Worm (Caenorhabditis elegans) whole organism, L3 larva: ENCODE results near the gene C30G7.2.

ENCODE experiments used
- R02D3.7 ChIP-seq: fragments of 150-350 bp; optimal IDR thresholded peaks from 2 replicates; lab custom pipeline; 2014; ENCODE audit warnings: missing biosample characterization, missing genetic modification characterization
- aly-2 ChIP-seq: fragments of 150-350 bp; optimal IDR thresholded peaks from 2 replicates; lab custom pipeline; 2014; ENCODE audit warnings: missing biosample characterization, missing genetic modification characterization
- ceh-28 ChIP-seq: fragments of 150-350 bp; optimal IDR thresholded peaks from 2 replicates; lab custom pipeline; 2014; ENCODE audit warnings: missing biosample characterization, missing genetic modification reagents, missing genetic modification characterization
- ceh-82 ChIP-seq: fragments of 150-350 bp; optimal IDR thresholded peaks from 2 replicates; lab custom pipeline; 2014; ENCODE audit warnings: missing biosample characterization, missing genetic modification characterization
- elt-3 ChIP-seq, 3 experiments: fragments of 150-350 bp in 1 of 3; sonication (generic microtip) in 2 of 3; optimal IDR thresholded peaks; 2 replicates in 2 of 3; 4 replicates in 1 of 3; lab custom pipeline; 2014 to 2017; ENCODE audit warnings: missing biosample characterization in 3 of 3, missing genetic modification characterization in 3 of 3
- eor-1 ChIP-seq, 2 experiments: fragments of 150-350 bp; optimal IDR thresholded peaks; 2 replicates each; lab custom pipeline; 2014 to 2018; ENCODE audit warnings: missing biosample characterization in 2 of 2, missing genetic modification characterization in 2 of 2
- fkh-10 ChIP-seq: sonication (generic microtip); optimal IDR thresholded peaks from 2 replicates; lab custom pipeline; 2017; ENCODE audit warnings: missing biosample characterization, missing genetic modification reagents, missing genetic modification characterization
- fkh-2 ChIP-seq: fragments of 150-350 bp; optimal IDR thresholded peaks from 2 replicates; lab custom pipeline; 2014; ENCODE audit warnings: missing biosample characterization, missing genetic modification reagents, missing genetic modification characterization
- fos-1 ChIP-seq: fragments of 150-350 bp; optimal IDR thresholded peaks from 2 replicates; lab custom pipeline; 2014; ENCODE audit warnings: missing biosample characterization, missing genetic modification characterization
- hmg-11 ChIP-seq: sonication (generic microtip); optimal IDR thresholded peaks from 2 replicates; lab custom pipeline; 2016; ENCODE audit warnings: missing genetic modification characterization, missing compliant biosample characterization
- jun-1 ChIP-seq: fragments of 150-350 bp; optimal IDR thresholded peaks from 2 replicates; lab custom pipeline; 2014; ENCODE audit warnings: missing biosample characterization, missing genetic modification reagents, missing genetic modification characterization
- lin-15B ChIP-seq: fragments of 150-350 bp; optimal IDR thresholded peaks from 2 replicates; lab custom pipeline; 2014; ENCODE audit warnings: missing biosample characterization, missing genetic modification characterization
- lin-39 ChIP-seq: fragments of 150-350 bp; optimal IDR thresholded peaks from 2 replicates; lab custom pipeline; 2018; ENCODE audit warnings: missing biosample characterization, missing genetic modification reagents, missing genetic modification characterization
- lsy-12 ChIP-seq: sonication (generic microtip); optimal IDR thresholded peaks from 2 replicates; lab custom pipeline; 2016; ENCODE audit warnings: mild to moderate bottlenecking, missing genetic modification characterization, missing compliant biosample characterization
- mml-1 ChIP-seq: fragments of 150-350 bp; sonication (generic microtip); optimal IDR thresholded peaks from 3 replicates; lab custom pipeline; 2014; ENCODE audit warnings: missing biosample characterization, missing genetic modification characterization
- nfya-1 ChIP-seq: sonication (generic microtip); optimal IDR thresholded peaks from 2 replicates; lab custom pipeline; 2017; ENCODE audit warnings: missing genetic modification characterization, mild to moderate bottlenecking, missing compliant biosample characterization, antibody characterized with exemption, moderate library complexity; ENCODE audit not compliant: insufficient read depth
- nhr-11 ChIP-seq: fragments of 150-350 bp; optimal IDR thresholded peaks from 2 replicates; lab custom pipeline; 2014; ENCODE audit warnings: missing biosample characterization, missing genetic modification characterization
- nhr-12 ChIP-seq: fragments of 150-350 bp; optimal IDR thresholded peaks from 2 replicates; lab custom pipeline; 2014; ENCODE audit warnings: missing biosample characterization, missing genetic modification characterization
- nhr-23 ChIP-seq: fragments of 150-350 bp; optimal IDR thresholded peaks from 2 replicates; lab custom pipeline; 2014; ENCODE audit warnings: missing biosample characterization, missing genetic modification reagents, missing genetic modification characterization
- nhr-237 ChIP-seq: fragments of 150-350 bp; optimal IDR thresholded peaks from 2 replicates; lab custom pipeline; 2014; ENCODE audit warnings: missing biosample characterization, missing genetic modification characterization
- nhr-28 ChIP-seq: fragments of 150-350 bp; optimal IDR thresholded peaks from 2 replicates; lab custom pipeline; 2014; ENCODE audit warnings: missing biosample characterization, missing genetic modification characterization
- nhr-67 ChIP-seq: fragments of 150-350 bp; optimal IDR thresholded peaks from 2 replicates; lab custom pipeline; 2014; ENCODE audit warnings: missing biosample characterization, missing genetic modification characterization
- nhr-76 ChIP-seq: fragments of 150-350 bp; sonication (generic microtip); optimal IDR thresholded peaks from 5 replicates; lab custom pipeline; 2014; ENCODE audit warnings: missing biosample characterization, missing genetic modification characterization
- nhr-77 ChIP-seq: fragments of 150-350 bp; optimal IDR thresholded peaks from 2 replicates; lab custom pipeline; 2014; ENCODE audit warnings: missing biosample characterization, missing genetic modification characterization
- pha-4 ChIP-seq: fragments of 150-350 bp; optimal IDR thresholded peaks from 2 replicates; lab custom pipeline; 2014; ENCODE audit warnings: missing biosample characterization, missing genetic modification reagents, missing genetic modification characterization
- pqm-1 ChIP-seq: fragments of 150-350 bp; optimal IDR thresholded peaks from 2 replicates; lab custom pipeline; 2017; ENCODE audit warnings: missing biosample characterization, missing genetic modification characterization, inconsistent platforms
- sea-2 ChIP-seq: fragments of 150-350 bp; sonication (generic microtip); optimal IDR thresholded peaks from 4 replicates; lab custom pipeline; 2014; ENCODE audit warnings: missing biosample characterization, missing genetic modification reagents, missing genetic modification characterization
- skn-1 ChIP-seq: fragments of 150-350 bp; optimal IDR thresholded peaks from 2 replicates; lab custom pipeline; 2014; ENCODE audit warnings: missing biosample characterization, missing genetic modification characterization
- tbx-2 ChIP-seq: sonication (generic microtip); optimal IDR thresholded peaks from 2 replicates; lab custom pipeline; 2016; ENCODE audit warnings: mild to moderate bottlenecking, missing genetic modification characterization, missing compliant biosample characterization
- unc-39 ChIP-seq: sonication (generic microtip); optimal IDR thresholded peaks from 4 replicates; lab custom pipeline; 2017; ENCODE audit warnings: missing biosample characterization, missing genetic modification characterization
- zag-1 ChIP-seq: fragments of 150-350 bp; optimal IDR thresholded peaks from 2 replicates; lab custom pipeline; 2014; ENCODE audit warnings: missing biosample characterization, missing genetic modification characterization
- ztf-11 ChIP-seq: fragments of 150-350 bp; optimal IDR thresholded peaks from 2 replicates; lab custom pipeline; 2014; ENCODE audit warnings: missing biosample characterization, missing genetic modification characterization
- ztf-4 ChIP-seq: fragments of 150-350 bp; optimal IDR thresholded peaks from 2 replicates; lab custom pipeline; 2014; ENCODE audit warnings: missing biosample characterization, missing genetic modification characterization

The C30G7.2 gene

DNA sequence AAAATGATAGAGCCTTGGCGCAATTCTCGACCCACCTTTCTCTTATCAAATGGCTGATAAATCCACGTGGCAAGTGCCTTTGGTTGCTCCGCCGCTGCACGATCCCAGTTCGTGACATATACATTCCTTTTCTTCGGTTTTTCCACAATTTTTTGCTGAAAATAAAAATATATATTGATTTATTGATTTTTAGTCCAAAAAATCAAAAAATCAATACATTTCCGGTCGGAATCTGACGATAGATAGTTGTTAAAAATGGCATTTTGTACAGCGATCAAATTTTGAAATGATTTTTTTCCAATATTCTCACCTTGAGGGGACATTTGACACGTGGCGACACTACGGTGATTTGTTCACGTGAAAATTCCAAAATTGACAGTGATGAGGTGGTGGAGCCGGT lies 7.1 kb downstream of the C30G7.2 start:
- TF ChIP-seq ztf-11 (tag; lab: Kevin White, UChicago): no peak
- TF ChIP-seq ceh-28: peak; percentile 67
- no peak for TF ChIP-seq skn-1
- no peak for TF ChIP-seq fkh-10 (GFP tag; lab: Kevin White, UChicago)
- no peak for TF ChIP-seq elt-3 (tag; optimal IDR thresholded peaks at IDR 0.05; lab: Kevin White, UChicago)

DNA sequence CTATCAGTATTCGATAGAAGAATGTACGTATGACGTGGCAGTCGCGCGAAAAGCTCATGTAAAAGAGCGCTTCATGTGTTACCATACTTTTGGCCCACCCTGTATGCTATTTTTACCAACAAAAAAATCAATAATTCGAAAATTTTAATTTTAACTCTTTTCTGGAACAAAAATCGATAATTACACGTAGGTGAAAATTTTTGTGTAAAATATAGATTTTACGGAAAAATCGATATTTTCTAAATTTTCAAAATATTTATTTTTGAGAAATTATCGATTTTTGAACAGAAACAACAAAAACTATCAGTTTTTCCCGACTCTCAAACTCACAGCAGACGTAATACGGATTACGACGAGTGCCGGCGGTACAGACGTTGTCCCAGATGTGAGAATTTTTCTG lies 8.4 kb downstream of the C30G7.2 start:
- TF ChIP-seq ceh-28 (peak; percentile 46), fkh-2 (tag; lab: Kevin White, UChicago) (no peak)

DNA sequence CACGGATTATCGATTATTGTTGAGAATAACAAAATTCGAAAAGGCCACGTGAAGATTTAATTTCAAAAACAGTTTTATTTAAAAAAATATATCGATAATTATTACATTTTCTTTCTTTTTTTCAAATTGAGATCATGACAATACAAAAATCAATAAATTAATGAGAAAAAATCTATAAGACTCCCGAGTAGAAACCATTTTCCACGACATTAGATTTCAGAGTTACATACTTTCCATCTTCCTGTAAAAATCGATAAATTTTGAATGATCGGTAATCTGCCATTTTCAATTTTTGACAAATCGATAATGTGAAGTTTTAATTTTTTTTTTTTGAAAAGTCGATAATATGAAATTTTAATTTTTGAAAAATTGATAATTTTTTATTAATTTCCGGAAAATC lies 9.0 kb downstream of the C30G7.2 start, which contains the start of gene C30G7.3:
TSS of gene C30G7.3 (minus strand) at position 8 of the 400 bp plus-strand sequence.
- TF ChIP-seq unc-39 (tag; lab: Kevin White, UChicago) (no peak), ceh-28 (peak; percentile 65)

DNA sequence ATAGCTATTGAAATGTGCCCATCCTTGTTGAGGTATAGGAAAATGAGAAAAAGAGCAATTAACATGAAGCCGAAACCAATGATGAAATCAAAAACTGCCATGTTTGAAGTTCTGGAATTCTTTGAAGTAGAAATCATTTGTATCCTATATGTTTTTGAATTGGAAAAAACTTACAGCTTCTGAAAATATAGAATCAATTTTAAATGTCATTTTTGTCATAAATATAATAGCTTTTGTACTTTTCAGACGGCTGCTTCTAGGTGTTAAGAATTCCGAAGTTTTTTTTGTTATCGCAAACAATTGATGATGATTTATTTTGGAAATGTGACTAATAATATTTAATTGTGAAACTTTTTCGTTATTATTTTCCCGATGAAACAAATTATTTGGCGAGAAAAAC lies 10.3 kb downstream of the C30G7.2 start, which contains the start of gene C30G7.4:
TSS of gene C30G7.4 (minus strand) at position 101 of the 400 bp plus-strand sequence.
- TF ChIP-seq eor-1 (tag; optimal IDR thresholded peaks at IDR 0.05; lab: Kevin White, UChicago) (no peak), nhr-67 (no peak), nhr-28 (tag; lab: Kevin White, UChicago) (no peak), aly-2 (tag; lab: Kevin White, UChicago) (no peak), zag-1 (no peak), sea-2 (GFP tag; lab: Kevin White, UChicago) (no peak), unc-39 (tag; lab: Kevin White, UChicago) (no peak), nhr-11 (tag; lab: Kevin White, UChicago) (no peak), nhr-23 (tag; lab: Kevin White, UChicago) (no peak)

DNA sequence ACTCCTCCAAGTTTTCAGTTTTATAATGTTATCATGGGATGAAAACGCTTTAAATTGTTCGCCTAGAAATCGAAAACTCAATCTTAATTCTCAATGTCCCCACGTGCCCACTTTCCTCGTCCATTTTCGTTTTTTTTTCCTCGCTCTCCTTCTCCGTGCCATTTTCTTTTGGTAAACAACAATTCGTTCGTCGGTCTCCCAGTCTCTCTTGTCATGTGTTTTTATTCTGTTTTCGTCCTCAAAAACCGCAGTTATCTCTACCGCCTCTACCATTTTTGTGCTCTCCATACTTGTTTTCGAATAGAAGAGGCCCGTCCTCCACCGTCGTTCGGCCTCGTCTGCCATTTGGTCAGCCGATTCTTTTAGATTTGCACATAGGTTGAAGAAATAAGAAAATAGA lies 11.9 kb downstream of the C30G7.2 start:
- no peak for TF ChIP-seq tbx-2 (tag; lab: Kevin White, UChicago)
- TF ChIP-seq nhr-237 (tag; lab: Kevin White, UChicago): no peak
- peak; percentile 61 for TF ChIP-seq lin-39 (tag; lab: Kevin White, UChicago)
- no peak for TF ChIP-seq fkh-10 (GFP tag; lab: Kevin White, UChicago)
- TF ChIP-seq pqm-1 (tag; lab: Kevin White, UChicago): no peak
- TF ChIP-seq fos-1: no peak
- TF ChIP-seq elt-3 (tag; optimal IDR thresholded peaks at IDR 0.05; lab: Kevin White, UChicago): no peak
- no peak for TF ChIP-seq nhr-76 (tag; lab: Kevin White, UChicago)
- TF ChIP-seq aly-2 (tag; lab: Kevin White, UChicago): no peak
- TF ChIP-seq ceh-82 (tag; lab: Kevin White, UChicago): no peak
- TF ChIP-seq zag-1: no peak
- peak; percentile 86 for TF ChIP-seq pha-4 (tag; lab: Kevin White, UChicago)
- TF ChIP-seq R02D3.7 (tag; lab: Kevin White, UChicago): no peak
- no peak for TF ChIP-seq jun-1
- no peak for TF ChIP-seq nhr-67
- peak; percentile 2 for TF ChIP-seq hmg-11
- no peak for TF ChIP-seq lsy-12 (tag; lab: Kevin White, UChicago)
- TF ChIP-seq, all 47 proteins: peak for 3

DNA sequence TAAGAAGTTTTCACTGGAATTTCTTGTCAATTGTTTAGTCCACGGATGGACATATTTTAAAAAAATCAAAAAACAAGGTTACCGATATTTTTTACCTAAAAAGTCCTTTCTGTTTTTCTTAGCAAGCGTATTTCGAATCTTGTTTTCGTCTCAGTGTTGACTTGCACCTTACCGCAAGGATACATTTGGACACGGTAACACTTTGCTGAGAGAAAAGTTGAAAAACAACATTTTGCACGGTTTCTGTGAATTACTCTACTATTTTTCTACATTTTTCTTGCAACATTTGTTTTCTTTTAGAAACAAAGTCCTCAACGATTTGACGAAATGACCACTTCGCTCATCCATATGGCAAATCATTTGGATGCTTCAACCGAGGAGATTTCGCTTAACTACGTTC lies 12.8 kb downstream of the C30G7.2 start, which contains the start of gene hil-1:
TSS of gene hil-1 (plus strand) at position 301 of the 400 bp plus-strand sequence.
- TF ChIP-seq sea-2 (GFP tag; lab: Kevin White, UChicago) (no peak), fos-1 (no peak)

DNA sequence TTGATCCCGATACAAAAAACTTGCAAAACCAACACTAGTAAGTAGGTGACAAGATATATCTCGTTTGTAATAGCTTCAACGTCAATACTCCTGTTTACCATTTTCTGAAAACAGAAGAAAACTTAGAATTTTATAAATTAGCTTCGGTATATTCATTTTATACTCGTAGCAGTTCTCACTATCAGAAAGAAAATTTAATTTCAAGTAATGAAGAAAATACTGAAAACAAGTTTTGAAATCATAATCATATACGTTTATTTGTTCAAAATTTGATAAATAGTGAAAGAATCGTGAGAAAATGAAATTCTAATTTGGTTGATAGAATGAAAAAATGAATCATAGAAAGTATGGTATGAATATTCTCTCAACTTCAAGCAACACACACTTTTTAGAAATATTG lies 17.9 kb downstream of the C30G7.2 start, which contains the start of gene C30G7.5:
TSS of gene C30G7.5 (minus strand) at position 101 of the 400 bp plus-strand sequence.
- TF ChIP-seq nhr-23 (tag; lab: Kevin White, UChicago): no peak
- no peak for TF ChIP-seq mml-1
- no peak for TF ChIP-seq nhr-76 (tag; lab: Kevin White, UChicago)
- TF ChIP-seq eor-1 (tag; optimal IDR thresholded peaks at IDR 0.05; lab: Kevin White, UChicago): no peak
- no peak for TF ChIP-seq ztf-4
- no peak for TF ChIP-seq fkh-10 (GFP tag; lab: Kevin White, UChicago)
- no peak for TF ChIP-seq nhr-77 (tag; lab: Kevin White, UChicago)
- no peak for TF ChIP-seq aly-2 (tag; lab: Kevin White, UChicago)
- no peak for TF ChIP-seq elt-3 (tag; optimal IDR thresholded peaks at IDR 0.05; lab: Kevin White, UChicago)
- TF ChIP-seq jun-1: no peak
- TF ChIP-seq lin-15B: no peak
- TF ChIP-seq nhr-12 (tag; lab: Kevin White, UChicago): no peak
- no peak for TF ChIP-seq R02D3.7 (tag; lab: Kevin White, UChicago)
- no peak for TF ChIP-seq nfya-1
